Fruit fly (Drosophila melanogaster): ENCODE results near the gene Clic.

Gene Clic

dm6 chrX:13821775-13822493 is at the start of gene Clic:
Gene Clic (minus strand): TSS chrX:13822307.
- no peak for TF ChIP-seq brk (GFP tag; optimal IDR thresholded peaks at IDR 0.05)
- TF ChIP-seq Rel (GFP tag; optimal IDR thresholded peaks at IDR 0.05) = no peak
- TF ChIP-seq Rel (tag; optimal IDR thresholded peaks at IDR 0.05) = peak; percentile 38
- TF ChIP-seq OdsH (GFP tag; optimal IDR thresholded peaks at IDR 0.05) = peak; percentile 15
- no peak for TF ChIP-seq GATAd (GFP tag; optimal IDR thresholded peaks at IDR 0.05)
- no peak for TF ChIP-seq sage (GFP tag; optimal IDR thresholded peaks at IDR 0.05)
- TF ChIP-seq Hr83 (GFP tag; optimal IDR thresholded peaks at IDR 0.05; ENCODE audit: poor library complexity, severe bottlenecking) = peak; percentile 66
- no peak for TF ChIP-seq CG9705 (GFP tag; optimal IDR thresholded peaks at IDR 0.05)
- TF ChIP-seq rgr (GFP tag; optimal IDR thresholded peaks at IDR 0.05) = peak; percentile 46
- peak; percentile 41 for TF ChIP-seq Dif (GFP tag; optimal IDR thresholded peaks at IDR 0.05; ENCODE audit: partially characterized antibody)
- TF ChIP-seq Mio (GFP tag; optimal IDR thresholded peaks at IDR 0.05) = no peak
- TF ChIP-seq dl (GFP tag; optimal IDR thresholded peaks at IDR 0.05; ENCODE audit: insufficient read depth in 1 of 2, partially characterized antibody in 2 of 2) = no peak
- no peak for TF ChIP-seq woc (GFP tag; optimal IDR thresholded peaks at IDR 0.05)
- TF ChIP-seq Jra (GFP tag; optimal IDR thresholded peaks at IDR 0.05) = peak; percentile 12
- TF ChIP-seq tai (GFP tag; optimal IDR thresholded peaks at IDR 0.05) = no peak
- no peak for TF ChIP-seq HLH106 (tag; optimal IDR thresholded peaks at IDR 0.05)
- no peak for TF ChIP-seq foxo (GFP tag; optimal IDR thresholded peaks at IDR 0.05)
- no peak for TF ChIP-seq CrebA (GFP tag; optimal IDR thresholded peaks at IDR 0.05; ENCODE audit: borderline replicate concordance)
- TF ChIP-seq Sp1 (GFP tag; optimal IDR thresholded peaks at IDR 0.05) = peak; percentile 23
- peak; percentile 47 for TF ChIP-seq h (GFP tag; optimal IDR thresholded peaks at IDR 0.05)
- peak; percentile 63 for TF ChIP-seq psq (GFP tag; optimal IDR thresholded peaks at IDR 0.05)

dm6 chrX:13845728-13846127 is 23.6 kb upstream of the Clic start, which contains the start of gene AMPdeam:
Gene AMPdeam (minus strand): TSS chrX:13845866.
- no peak for TF ChIP-seq lola (GFP tag; optimal IDR thresholded peaks at IDR 0.05)
- no peak for TF ChIP-seq HLH106 (tag; optimal IDR thresholded peaks at IDR 0.05)
- peak; percentile 46 for TF ChIP-seq rgr (GFP tag; optimal IDR thresholded peaks at IDR 0.05)
- TF ChIP-seq dsf (GFP tag; optimal IDR thresholded peaks at IDR 0.05; ENCODE audit: borderline replicate concordance) = peak; percentile 32
- TF ChIP-seq OdsH (GFP tag; optimal IDR thresholded peaks at IDR 0.05) = peak; percentile 28
- TF ChIP-seq fru (GFP tag; optimal IDR thresholded peaks at IDR 0.05) = peak; percentile 53
- peak; percentile 20 for TF ChIP-seq Jra (GFP tag; optimal IDR thresholded peaks at IDR 0.05)
- TF ChIP-seq ey (GFP tag; optimal IDR thresholded peaks at IDR 0.05) = no peak
- peak; percentile 53 for TF ChIP-seq brk (GFP tag; optimal IDR thresholded peaks at IDR 0.05)
- TF ChIP-seq pan (optimal IDR thresholded peaks at IDR 0.05) = no peak
- TF ChIP-seq Hnf4 (GFP tag; optimal IDR thresholded peaks at IDR 0.05) = peak; percentile 35
- no peak for TF ChIP-seq usp (GFP tag; optimal IDR thresholded peaks at IDR 0.05)
- peak; percentile 9 for TF ChIP-seq Myc (optimal IDR thresholded peaks at IDR 0.05)
- peak; percentile 54 for TF ChIP-seq Hr83 (GFP tag; optimal IDR thresholded peaks at IDR 0.05; ENCODE audit: poor library complexity, severe bottlenecking)
- TF ChIP-seq foxo (GFP tag; optimal IDR thresholded peaks at IDR 0.05) = peak in 1 of 2 experiments; percentile 48
- TF ChIP-seq Dif (GFP tag; optimal IDR thresholded peaks at IDR 0.05; ENCODE audit: partially characterized antibody) = peak; percentile 54
- TF ChIP-seq tai (GFP tag; optimal IDR thresholded peaks at IDR 0.05) = peak; percentile 40
- no peak for TF ChIP-seq jim (GFP tag; optimal IDR thresholded peaks at IDR 0.05)
- TF ChIP-seq Rel (GFP tag; optimal IDR thresholded peaks at IDR 0.05) = no peak
- peak; percentile 49 for TF ChIP-seq Rel (tag; optimal IDR thresholded peaks at IDR 0.05)

dm6 chrX:13844317-13844886 is 22.3 kb upstream of the Clic start:
- peak; percentile 26 for TF ChIP-seq HLH106 (tag; optimal IDR thresholded peaks at IDR 0.05)
- no peak for TF ChIP-seq CrebA (GFP tag; optimal IDR thresholded peaks at IDR 0.05; ENCODE audit: borderline replicate concordance)
- no peak for TF ChIP-seq N (GFP tag; optimal IDR thresholded peaks at IDR 0.05)
- peak in 1 of 2 experiments; percentile 34 for TF ChIP-seq foxo (GFP tag; optimal IDR thresholded peaks at IDR 0.05)
- no peak for TF ChIP-seq CG9705 (GFP tag; optimal IDR thresholded peaks at IDR 0.05)
- TF ChIP-seq Myc (optimal IDR thresholded peaks at IDR 0.05) = no peak
- no peak for TF ChIP-seq sv (GFP tag; optimal IDR thresholded peaks at IDR 0.05)
- TF ChIP-seq Sp1 (GFP tag; optimal IDR thresholded peaks at IDR 0.05) = no peak
- no peak for TF ChIP-seq Hr83 (GFP tag; optimal IDR thresholded peaks at IDR 0.05; ENCODE audit: poor library complexity, severe bottlenecking)
- peak; percentile 91 for TF ChIP-seq Dfd (GFP tag; optimal IDR thresholded peaks at IDR 0.05)

Data from whole organism, wandering third instar larva.